Worm (Caenorhabditis elegans) whole organism, young adult: ENCODE measurements around the gene emb-4.

Experiments
- F49E8.2 ChIP-seq: sonication (generic microtip); optimal IDR thresholded peaks from 3 replicates; lab custom pipeline; 2017; ENCODE audit warnings: missing genetic modification characterization, mild to moderate bottlenecking, missing compliant biosample characterization, antibody characterized with exemption, moderate library complexity; ENCODE audit not compliant: insufficient read depth
- aptf-3 ChIP-seq: fragments of 200-800 bp; sonication (Bioruptor generic); IDR thresholded peaks from 2 replicates; pipeline ENCODE4 v1.3.6; 2022; ENCODE audit warnings: missing genetic modification characterization, missing compliant biosample characterization
- atf-7 ChIP-seq: sonication (generic microtip); optimal IDR thresholded peaks from 2 replicates; lab custom pipeline; 2017; ENCODE audit warnings: mild to moderate bottlenecking, missing genetic modification characterization, missing compliant biosample characterization
- athp-1 ChIP-seq: sonication (generic microtip); optimal IDR thresholded peaks from 2 replicates; lab custom pipeline; 2017; ENCODE audit warnings: mild to moderate bottlenecking, missing genetic modification characterization, missing compliant biosample characterization
- attf-3 ChIP-seq: fragments of 200-800 bp; sonication (Bioruptor generic); conservative IDR thresholded peaks from 2 replicates; pipeline ENCODE4 v1.3.6; 2022; ENCODE audit warnings: missing genetic modification reagents, missing genetic modification characterization, missing compliant biosample characterization
- chd-7 ChIP-seq: sonication (generic microtip); optimal IDR thresholded peaks from 2 replicates; lab custom pipeline; 2016; ENCODE audit warnings: mild to moderate bottlenecking, missing genetic modification characterization, moderate library complexity, missing compliant biosample characterization
- egrh-3 ChIP-seq: fragments of 200-800 bp; sonication (Bioruptor generic); IDR thresholded peaks from 2 replicates; pipeline ENCODE4 v1.3.6; 2022; ENCODE audit warnings: missing genetic modification reagents, missing genetic modification characterization, missing compliant biosample characterization
- madf-6 ChIP-seq: fragments of 200-800 bp; sonication (Bioruptor generic); IDR thresholded peaks from 2 replicates; pipeline ENCODE4 v1.3.6; 2022; ENCODE audit warnings: missing genetic modification reagents, missing genetic modification characterization, missing compliant biosample characterization
- madf-8 ChIP-seq: fragments of 200-800 bp; sonication (Bioruptor generic); conservative IDR thresholded peaks from 2 replicates; pipeline ENCODE4 v1.3.6; 2022; ENCODE audit warnings: missing genetic modification reagents, missing genetic modification characterization, missing compliant biosample characterization
- nfyb-1 ChIP-seq: fragments of 200-800 bp; sonication (Bioruptor generic); IDR thresholded peaks from 2 replicates; pipeline ENCODE4 v1.3.6; 2022; ENCODE audit warnings: missing genetic modification reagents, missing genetic modification characterization, missing compliant biosample characterization
- nhr-120 ChIP-seq: fragments of 200-800 bp; sonication (Bioruptor generic); IDR thresholded peaks from 2 replicates; pipeline ENCODE4 v1.3.6; 2022; ENCODE audit warnings: missing genetic modification characterization, missing compliant biosample characterization
- nhr-80 ChIP-seq: sonication (generic microtip); optimal IDR thresholded peaks from 2 replicates; lab custom pipeline; 2016; ENCODE audit warnings: missing genetic modification characterization, missing compliant biosample characterization
- nhr-90 ChIP-seq: sonication (generic microtip); optimal IDR thresholded peaks from 2 replicates; lab custom pipeline; 2016; ENCODE audit warnings: missing genotype, mild to moderate bottlenecking, missing genetic modification characterization, missing compliant biosample characterization
- unc-62 ChIP-seq: fragments of 150-350 bp; optimal IDR thresholded peaks from 2 replicates; lab custom pipeline; 2014; ENCODE audit warnings: missing biosample characterization, missing genetic modification reagents, missing genetic modification characterization

ce11 chrV:18837125-18837524 is 57.6 kb downstream of the emb-4 start, which contains the start of gene cyp-33D3:
- no peak for TF ChIP-seq F49E8.2 (tag; lab: Kevin White, UChicago)
- no peak for TF ChIP-seq atf-7 (tag; lab: Kevin White, UChicago)
- no peak for TF ChIP-seq madf-8 (GFP tag; lab: Robert Waterston, UW)
- no peak for TF ChIP-seq unc-62 (GFP tag; lab: Kevin White, UChicago)
- no peak for TF ChIP-seq chd-7 (tag; lab: Kevin White, UChicago)
- no peak for TF ChIP-seq attf-3 (GFP tag; lab: Robert Waterston, UW)
- no peak for TF ChIP-seq nfyb-1 (GFP tag; lab: Robert Waterston, UW)
- no peak for TF ChIP-seq egrh-3
- TF ChIP-seq athp-1 (tag; lab: Kevin White, UChicago) = no peak
- TF ChIP-seq nhr-80 (tag; lab: Kevin White, UChicago) = no peak
- TF ChIP-seq nhr-90 (tag; lab: Kevin White, UChicago) = no peak
- no peak for TF ChIP-seq madf-6
- no peak for TF ChIP-seq nhr-120 (GFP tag; lab: Robert Waterston, UW)
- no peak for TF ChIP-seq aptf-3 (GFP tag; lab: Robert Waterston, UW)
